Fruit fly (Drosophila melanogaster) whole organism, pupa: ENCODE results near the gene CG7991.

Experiments
- CG10348 ChIP-seq: fragments of 200-800 bp; sonication (Bioruptor generic); IDR thresholded peaks from 2 replicates; pipeline ENCODE4 v1.3.6; 2022; ENCODE audit warnings: missing biosample characterization, missing genetic modification characterization
- CG12605 ChIP-seq: fragments of 200-800 bp; sonication (Bioruptor generic); IDR thresholded peaks from 2 replicates; pipeline ENCODE4 v1.3.6; 2022; ENCODE audit warnings: missing biosample characterization, missing genetic modification characterization
- CG13204 ChIP-seq: fragments of 200-800 bp; sonication (Bioruptor generic); optimal IDR thresholded peaks from 2 replicates; lab custom pipeline; 2018; ENCODE audit warnings: missing biosample characterization, mild to moderate bottlenecking, missing genetic modification characterization, moderate library complexity
- CG14655 ChIP-seq: fragments of 200-800 bp; sonication (Bioruptor generic); optimal IDR thresholded peaks from 3 replicates; lab custom pipeline; 2017; ENCODE audit warnings: mild to moderate bottlenecking, missing biosample characterization, missing genetic modification reagents, missing genetic modification characterization
- CG15710 ChIP-seq: fragments of 200-800 bp; sonication (Bioruptor generic); optimal IDR thresholded peaks from 2 replicates; lab custom pipeline; 2018; ENCODE audit warnings: missing biosample characterization, mild to moderate bottlenecking, missing genetic modification characterization, moderate library complexity
- CG17806 ChIP-seq: fragments of 200-800 bp; sonication (Bioruptor generic); optimal IDR thresholded peaks from 2 replicates; lab custom pipeline; 2018; ENCODE audit warnings: missing biosample characterization, mild to moderate bottlenecking, missing genetic modification characterization, moderate library complexity
- CG32121 ChIP-seq: fragments of 200-800 bp; sonication (Bioruptor generic); IDR thresholded peaks from 2 replicates; pipeline ENCODE4 v1.3.6; 2022; ENCODE audit warnings: missing biosample characterization, missing genetic modification characterization
- CG34367 ChIP-seq: fragments of 200-800 bp; sonication (Bioruptor generic); optimal IDR thresholded peaks from 2 replicates; lab custom pipeline; 2018; ENCODE audit warnings: missing biosample characterization, mild to moderate bottlenecking, missing genetic modification characterization
- CG4496 ChIP-seq: fragments of 200-800 bp; sonication (Bioruptor generic); IDR thresholded peaks from 3 replicates; pipeline ENCODE4 v1.3.6; 2022; ENCODE audit warnings: missing biosample characterization, missing genetic modification characterization
- CG8159 ChIP-seq: fragments of 200-800 bp; sonication (Bioruptor generic); optimal IDR thresholded peaks from 3 replicates; lab custom pipeline; 2018; ENCODE audit warnings: missing biosample characterization, mild to moderate bottlenecking, missing genetic modification characterization, moderate library complexity
- CG8301 ChIP-seq: fragments of 200-800 bp; sonication (Bioruptor generic); optimal IDR thresholded peaks from 2 replicates; lab custom pipeline; 2018; ENCODE audit warnings: missing biosample characterization, mild to moderate bottlenecking, missing genetic modification characterization
- CG9948 ChIP-seq: fragments of 200-800 bp; sonication (Bioruptor generic); optimal IDR thresholded peaks from 2 replicates; lab custom pipeline; 2018; ENCODE audit warnings: missing biosample characterization, mild to moderate bottlenecking, missing genetic modification characterization, moderate library complexity
- D1 ChIP-seq: fragments of 200-800 bp; sonication (Bioruptor generic); optimal IDR thresholded peaks from 2 replicates; lab custom pipeline; 2018; ENCODE audit warnings: missing biosample characterization, mild to moderate bottlenecking, missing genetic modification characterization, moderate library complexity
- EcR ChIP-seq: fragments of 200-800 bp; sonication (Bioruptor generic); optimal IDR thresholded peaks from 3 replicates; lab custom pipeline; 2019; ENCODE audit warnings: missing biosample characterization, missing genetic modification characterization, mild to moderate bottlenecking, moderate library complexity, missing genetic modification reagents
- Ets98B ChIP-seq: fragments of 200-800 bp; sonication (Bioruptor generic); IDR thresholded peaks from 2 replicates; pipeline ENCODE4 v1.3.6; 2022; ENCODE audit warnings: missing biosample characterization, missing genetic modification characterization
- Pif1A ChIP-seq: fragments of 200-800 bp; sonication (Bioruptor generic); optimal IDR thresholded peaks from 3 replicates; lab custom pipeline; 2016; ENCODE audit warnings: missing biosample characterization, missing genetic modification characterization
- Pif1B ChIP-seq: fragments of 200-800 bp; sonication (Bioruptor generic); optimal IDR thresholded peaks from 3 replicates; lab custom pipeline; 2016; ENCODE audit warnings: missing biosample characterization, missing genetic modification characterization
- Snoo ChIP-seq: fragments of 200-800 bp; sonication (Bioruptor generic); optimal IDR thresholded peaks from 3 replicates; lab custom pipeline; 2017; ENCODE audit warnings: missing biosample characterization, mild to moderate bottlenecking, missing genetic modification characterization, inconsistent platforms
- fd96Ca ChIP-seq: fragments of 200-800 bp; sonication (Bioruptor generic); IDR thresholded peaks from 3 replicates; pipeline ENCODE4 v1.3.6; 2022; ENCODE audit warnings: missing biosample characterization, missing genetic modification characterization
- gl ChIP-seq: fragments of 200-800 bp; sonication (Bioruptor generic); optimal IDR thresholded peaks from 2 replicates; lab custom pipeline; 2018; ENCODE audit warnings: missing biosample characterization, mild to moderate bottlenecking, missing genetic modification characterization
- rn ChIP-seq: fragments of 200-800 bp; sonication (Bioruptor generic); IDR thresholded peaks from 2 replicates; pipeline ENCODE4 v1.3.6; 2022; ENCODE audit warnings: missing biosample characterization, missing genetic modification characterization

CG7991 gene

DNA sequence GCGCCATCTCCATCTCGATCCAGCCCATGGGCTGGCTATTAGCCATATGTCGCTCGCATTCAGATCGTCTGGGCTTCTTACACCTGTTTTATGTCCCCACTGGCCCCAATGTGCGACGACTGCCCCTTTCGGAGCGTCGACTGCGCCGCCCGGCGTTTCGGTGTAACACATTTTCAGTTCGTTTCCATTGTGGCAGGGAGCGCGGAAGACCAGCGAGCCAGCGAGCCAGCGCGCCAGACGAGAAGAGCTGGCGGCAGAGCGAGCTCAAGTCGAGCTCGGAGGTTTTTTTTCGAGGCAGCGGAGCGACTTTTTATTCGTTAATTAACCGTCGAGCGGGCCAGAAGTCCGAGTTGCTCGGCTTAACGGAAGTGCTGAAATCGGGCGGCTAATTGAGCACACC, at the start of gene CG7991:
Gene CG7991 (plus strand): TSS at position 329 of the 400 bp plus-strand sequence.
- TF ChIP-seq CG4496 (GFP tag; lab: Robert Waterston, UW) (no peak; the same call in 2 of the 3 replicates), Pif1A (GFP tag; lab: Kevin White, UChicago) (no peak), CG17806 (tag; lab: Kevin White, UChicago) (no peak), CG12605 (GFP tag; lab: Robert Waterston, UW) (no peak), D1 (tag; lab: Kevin White, UChicago) (no peak), CG15710 (tag; lab: Kevin White, UChicago) (no peak), Snoo (tag; lab: Kevin White, UChicago) (no peak), Pif1B (GFP tag; lab: Kevin White, UChicago) (no peak)

dm6 chr3L:1626924-1627323, 47.6 kb upstream of the CG7991 start:
- TF ChIP-seq fd96Ca (no peak), CG13204 (GFP tag; lab: Kevin White, UChicago) (peak; percentile 12)
- TF ChIP-seq, all 21 proteins: peak for 1

- TF ChIP-seq CG8159 (tag; lab: Kevin White, UChicago) (no peak), CG13204 (GFP tag; lab: Kevin White, UChicago) (peak; percentile 25)
Measured at dm6 chr3L:1628176-1628866, 46.2 kb upstream of the CG7991 start, which contains the start of gene CG13928. CG13928 (minus strand) TSS chr3L:1628377.

DNA sequence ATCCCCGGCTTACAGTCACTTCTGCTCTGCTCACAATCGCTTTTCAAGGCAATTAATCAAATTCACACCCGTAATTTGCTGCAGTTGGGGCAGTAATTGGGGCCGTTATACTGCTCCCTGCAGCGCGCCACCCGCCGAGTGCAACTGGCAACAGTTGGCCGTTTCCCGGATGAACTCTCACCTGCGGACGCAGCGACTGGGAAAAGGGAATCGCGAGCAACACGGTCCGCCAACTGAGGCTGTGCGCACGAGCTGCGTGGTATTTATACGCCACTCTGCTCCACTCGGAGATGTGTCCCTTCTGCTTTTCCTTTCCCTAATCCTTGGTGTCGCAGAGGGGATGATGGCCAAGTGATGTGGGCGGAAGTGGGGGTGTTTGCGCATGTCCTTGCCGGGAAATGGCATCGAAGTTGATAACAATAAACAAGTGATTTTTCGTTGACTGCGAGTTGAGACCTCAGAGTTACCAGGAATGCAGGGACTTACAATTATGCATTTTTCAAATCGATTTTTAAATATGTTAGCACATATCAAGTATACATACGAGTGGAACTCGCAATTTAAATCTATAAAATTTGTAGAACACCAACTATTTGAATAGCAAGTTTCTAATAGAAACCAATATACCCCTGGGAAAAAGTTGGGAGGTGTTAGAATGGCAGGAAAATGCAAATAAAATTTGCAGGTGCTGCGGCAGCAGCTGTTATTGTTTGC, 45.3 kb upstream of the CG7991 start, which contains the start of gene GC:
Gene GC (minus strand): TSS at position 238 of the 714 bp plus-strand sequence.
- peak; percentile 39; the same call in 1 of the 2 replicates for TF ChIP-seq CG12605 (GFP tag; lab: Robert Waterston, UW)
- TF ChIP-seq CG34367, result peak; percentile 13
- TF ChIP-seq CG15710 (tag; lab: Kevin White, UChicago), result peak; percentile 6
- no peak for TF ChIP-seq gl (tag; lab: Kevin White, UChicago)
- no peak for TF ChIP-seq CG32121 (GFP tag; lab: Robert Waterston, UW)
- TF ChIP-seq CG9948 (tag; lab: Kevin White, UChicago), result no peak
- 0 out of 2 replicates have a peak, but pooled peaks have one; percentile 10 for TF ChIP-seq Ets98B (GFP tag; lab: Robert Waterston, UW)

DNA sequence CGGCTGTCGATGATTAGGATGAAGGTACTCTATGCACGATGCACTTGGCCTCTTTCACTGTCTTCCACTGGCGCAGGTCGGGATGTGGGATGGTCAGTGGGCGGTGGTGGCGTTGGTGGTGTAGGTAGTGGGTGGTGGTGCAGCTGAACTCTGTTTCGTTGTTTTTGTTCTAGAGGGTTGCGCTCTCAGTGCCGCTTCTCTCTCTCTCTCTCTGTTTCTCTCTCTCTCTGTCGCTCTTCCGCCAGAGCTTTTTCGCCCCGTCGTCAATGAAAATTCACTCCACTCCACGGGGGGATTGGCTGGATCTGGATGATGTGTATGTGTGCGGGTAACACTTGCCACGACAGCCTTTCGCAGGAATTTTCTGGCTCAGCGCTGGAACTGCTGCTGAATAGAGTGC, 37.6 kb upstream of the CG7991 start:
- TF ChIP-seq CG8159 (tag; lab: Kevin White, UChicago) (no peak), CG8301 (no peak), CG10348 (no peak), fd96Ca (no peak), D1 (tag; lab: Kevin White, UChicago) (no peak), CG17806 (tag; lab: Kevin White, UChicago) (no peak), CG34367 (no peak), CG14655 (no peak)

DNA sequence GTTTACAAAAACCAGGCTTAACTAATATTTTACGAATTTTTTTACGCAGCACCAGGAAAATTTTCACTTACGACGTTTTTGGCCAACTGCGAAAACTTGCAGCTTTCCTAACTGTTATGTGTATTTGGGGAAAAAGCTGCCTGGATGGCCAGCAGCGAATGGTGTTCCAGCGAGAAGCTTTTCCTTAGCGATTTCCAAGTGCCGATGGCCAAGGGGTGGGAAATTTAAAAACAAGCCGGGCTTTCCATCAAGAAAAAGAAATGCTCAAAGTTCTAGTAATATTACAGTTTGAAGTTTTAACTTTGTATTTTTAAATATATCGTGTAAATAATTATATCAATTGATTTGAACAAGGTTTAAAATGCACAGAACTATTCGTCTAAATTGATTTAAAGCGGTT, 36.9 kb upstream of the CG7991 start, which contains the start of gene nSyb:
Gene nSyb (minus strand): TSS at position 101 of the 400 bp plus-strand sequence.
- no peak for TF ChIP-seq rn (GFP tag; lab: Robert Waterston, UW)
- no peak for TF ChIP-seq CG32121 (GFP tag; lab: Robert Waterston, UW)
- TF ChIP-seq Pif1A (GFP tag; lab: Kevin White, UChicago), result no peak
- no peak for TF ChIP-seq CG8301
- TF ChIP-seq fd96Ca, result no peak
- TF ChIP-seq CG17806 (tag; lab: Kevin White, UChicago), result no peak
- TF ChIP-seq CG8159 (tag; lab: Kevin White, UChicago), result no peak
- TF ChIP-seq CG10348, result no peak
- TF ChIP-seq CG4496 (GFP tag; lab: Robert Waterston, UW), result no peak
- TF ChIP-seq Pif1B (GFP tag; lab: Kevin White, UChicago), result no peak
- TF ChIP-seq gl (tag; lab: Kevin White, UChicago), result no peak
- no peak for TF ChIP-seq D1 (tag; lab: Kevin White, UChicago)
- no peak for TF ChIP-seq EcR (GFP tag; lab: Kevin White, UChicago)
- no peak for TF ChIP-seq CG9948 (tag; lab: Kevin White, UChicago)
- TF ChIP-seq CG12605 (GFP tag; lab: Robert Waterston, UW), result no peak
- TF ChIP-seq CG15710 (tag; lab: Kevin White, UChicago), result no peak
- no peak for TF ChIP-seq CG13204 (GFP tag; lab: Kevin White, UChicago)
